Fruit fly (Drosophila melanogaster): ENCODE results near the gene Fum3.

Fum3 gene

DNA sequence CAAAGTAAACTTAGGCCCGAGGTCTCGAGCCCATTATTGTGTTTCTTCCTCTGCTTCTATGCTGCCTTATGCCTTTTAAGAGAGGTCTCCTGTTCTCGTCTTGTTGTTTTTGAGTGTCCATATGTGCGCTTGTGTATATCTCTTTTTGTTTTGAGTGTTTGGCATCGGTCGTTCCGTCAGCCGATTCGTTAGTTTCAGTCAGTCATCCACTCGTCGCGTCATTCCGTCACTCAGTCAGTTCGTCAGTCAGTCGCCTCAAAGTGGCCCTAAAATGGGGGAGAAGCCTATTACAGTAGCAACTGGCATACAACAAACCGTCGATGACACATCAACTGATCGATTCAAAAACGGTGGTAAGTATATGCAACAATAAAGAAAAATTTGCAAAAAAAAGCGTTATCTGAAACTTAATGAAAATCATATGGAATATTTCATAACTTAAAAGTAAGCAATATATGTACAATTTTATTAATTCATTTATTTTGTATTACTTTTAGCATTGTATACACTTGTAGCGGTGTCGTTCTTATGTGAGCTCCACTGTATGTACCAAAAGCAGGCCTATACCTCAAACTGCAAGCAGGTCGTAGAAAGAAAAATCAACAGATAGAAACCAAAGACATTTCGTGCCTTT is 47.5 kb downstream of the Fum3 start (continued):
- TF ChIP-seq CG3065 (GFP tag; optimal IDR thresholded peaks at IDR 0.05): peak; percentile 72
- TF ChIP-seq CG10366 (GFP tag; IDR thresholded peaks at IDR 0.05): peak; percentile 98
- TF ChIP-seq Sin3A (optimal IDR thresholded peaks at IDR 0.05): no peak
- TF ChIP-seq Six4 (GFP tag; optimal IDR thresholded peaks at IDR 0.05): peak; percentile 93
- TF ChIP-seq Nf-YC (tag; optimal IDR thresholded peaks at IDR 0.05): peak; percentile 87
- TF ChIP-seq CG6272 (GFP tag; IDR thresholded peaks at IDR 0.05): peak; percentile 83
- peak; percentile 87 for TF ChIP-seq al (GFP tag; IDR thresholded peaks at IDR 0.05)
- TF ChIP-seq CG17186 (GFP tag; optimal IDR thresholded peaks at IDR 0.05): peak; percentile 80
- peak; percentile 77 for TF ChIP-seq CG7271 (tag; optimal IDR thresholded peaks at IDR 0.05)
- peak; percentile 96 for TF ChIP-seq CG17359 (tag; optimal IDR thresholded peaks at IDR 0.05)
- peak; percentile 74 for TF ChIP-seq CG11696 (GFP tag; IDR thresholded peaks at IDR 0.05)
- TF ChIP-seq Hr39 (optimal IDR thresholded peaks at IDR 0.05): no peak
- TF ChIP-seq stc (GFP tag; IDR thresholded peaks at IDR 0.05): peak; percentile 96
- peak; percentile 85 for TF ChIP-seq da (GFP tag; optimal IDR thresholded peaks at IDR 0.05)
- peak; percentile 90 for TF ChIP-seq CG11093 (GFP tag; IDR thresholded peaks at IDR 0.05)
- TF ChIP-seq CG4707 (GFP tag; optimal IDR thresholded peaks at IDR 0.05): peak; percentile 88
- peak; percentile 95 for TF ChIP-seq CG12391 (tag; optimal IDR thresholded peaks at IDR 0.05)
- peak; percentile 96 for TF ChIP-seq sob (GFP tag; IDR thresholded peaks at IDR 0.05)
- TF ChIP-seq mirr (GFP tag; optimal IDR thresholded peaks at IDR 0.05): peak; percentile 61
- TF ChIP-seq z (GFP tag; IDR thresholded peaks at IDR 0.05): peak; percentile 63; the same call in 2 of the 3 replicates
- no peak for TF ChIP-seq Dip2 (GFP tag; IDR thresholded peaks at IDR 0.05)
- TF ChIP-seq dimm (GFP tag; IDR thresholded peaks at IDR 0.05): peak; percentile 96
- TF ChIP-seq Sox102F (GFP tag; optimal IDR thresholded peaks at IDR 0.05): peak; percentile 95
- peak; percentile 93 for TF ChIP-seq tx (GFP tag; optimal IDR thresholded peaks at IDR 0.05)
- TF ChIP-seq Trl (optimal IDR thresholded peaks at IDR 0.05): no peak
- peak; percentile 69 for TF ChIP-seq Trl (GFP tag; optimal IDR thresholded peaks at IDR 0.05)
- TF ChIP-seq CG11504 (tag; optimal IDR thresholded peaks at IDR 0.05): peak; percentile 96
- peak; percentile 87 for TF ChIP-seq CG12299 (tag; optimal IDR thresholded peaks at IDR 0.05)
- peak; percentile 88 for TF ChIP-seq CG9817 (tag; optimal IDR thresholded peaks at IDR 0.05)
- TF ChIP-seq Hsf (GFP tag; optimal IDR thresholded peaks at IDR 0.05): peak; percentile 92
- TF ChIP-seq CG32767 (GFP tag; IDR thresholded peaks at IDR 0.05): peak; percentile 97
- peak; percentile 80 for TF ChIP-seq CG2875 (GFP tag; optimal IDR thresholded peaks at IDR 0.05)
- peak; percentile 97 for TF ChIP-seq lmd (GFP tag; IDR thresholded peaks at IDR 0.05)
- peak; percentile 89 for TF ChIP-seq salm (tag; optimal IDR thresholded peaks at IDR 0.05)
- TF ChIP-seq NC2β (GFP tag; optimal IDR thresholded peaks at IDR 0.05): peak; percentile 82
- TF ChIP-seq CrebB (tag; optimal IDR thresholded peaks at IDR 0.05): peak; percentile 87
- TF ChIP-seq Tbp (GFP tag; optimal IDR thresholded peaks at IDR 0.05): no peak
- peak; percentile 87 for TF ChIP-seq az2 (GFP tag; optimal IDR thresholded peaks at IDR 0.05)

- peak; percentile 61 for TF ChIP-seq Vsx1 (GFP tag; optimal IDR thresholded peaks at IDR 0.05)
- TF ChIP-seq Doc3 (GFP tag; IDR thresholded peaks at IDR 0.05; ENCODE audit: partially characterized antibody): peak; percentile 36; the same call in 1 of the 3 replicates
- TF ChIP-seq org-1 (GFP tag; optimal IDR thresholded peaks at IDR 0.05): peak; percentile 55
- peak; percentile 4 for TF ChIP-seq YL-1 (GFP tag; optimal IDR thresholded peaks at IDR 0.05)
- peak; percentile 70 for TF ChIP-seq CG6854 (GFP tag; optimal IDR thresholded peaks at IDR 0.05)
- TF ChIP-seq CG4820 (GFP tag; optimal IDR thresholded peaks at IDR 0.05): peak; percentile 85
- peak; percentile 79 for TF ChIP-seq CG17385 (GFP tag; optimal IDR thresholded peaks at IDR 0.05)
- TF ChIP-seq jigr1 (GFP tag; IDR thresholded peaks at IDR 0.05): peak; percentile 74
- peak; percentile 71 for TF ChIP-seq Nf-YB (GFP tag; optimal IDR thresholded peaks at IDR 0.05)
- peak; percentile 50; the same call in 1 of the 2 replicates for TF ChIP-seq cas (GFP tag; IDR thresholded peaks at IDR 0.05)
- TF ChIP-seq CG2889 (GFP tag; IDR thresholded peaks at IDR 0.05): peak; percentile 48; the same call in 1 of the 3 replicates
- peak; percentile 71 for TF ChIP-seq Gug (GFP tag; IDR thresholded peaks at IDR 0.05)
- peak; percentile 49 for TF ChIP-seq maf-S (GFP tag; optimal IDR thresholded peaks at IDR 0.05)
- peak; percentile 95 for TF ChIP-seq dysf (GFP tag; IDR thresholded peaks at IDR 0.05)
- TF ChIP-seq bigmax (GFP tag; optimal IDR thresholded peaks at IDR 0.05): no peak
Observed at dm6 chr3L:11417273-11418040, 48.2 kb downstream of the Fum3 start.

Measured in whole organism, embryonic.